Worm (Caenorhabditis elegans): Measurements from ENCODE around the gene F54D12.2.

The F54D12.2 gene

DNA sequence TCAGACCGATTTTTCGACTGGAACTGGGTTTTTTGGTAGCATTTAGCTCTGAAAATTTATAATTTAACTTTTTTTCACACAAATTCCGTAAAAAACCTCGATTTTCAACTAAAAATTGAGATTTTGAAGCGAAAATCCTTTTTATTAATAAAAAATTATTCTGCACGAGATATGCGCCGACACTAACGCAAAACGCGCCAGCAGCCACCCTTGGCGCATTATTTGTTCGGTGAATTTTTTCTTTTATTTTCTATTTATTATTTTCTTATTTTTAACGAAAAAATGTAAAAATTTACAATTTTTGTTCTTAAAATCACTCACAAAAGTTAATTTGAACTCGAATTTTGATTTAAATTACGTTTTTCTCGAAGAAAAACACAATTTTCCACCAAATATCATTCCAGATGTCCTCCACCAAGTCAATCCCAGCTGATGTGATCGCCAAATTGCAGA lies 3.7 kb downstream of the F54D12.2 start, which contains the start of gene Y51H7C.7:
Gene Y51H7C.7, plus strand, starts transcription at position 403 of the 453 bp plus-strand sequence.
- TF ChIP-seq nhr-77 (tag; optimal IDR thresholded peaks at IDR 0.05) (no peak), ceh-82 (tag; optimal IDR thresholded peaks at IDR 0.05) (peak; percentile 72 to 90 (median 72)), nhr-20 (tag; optimal IDR thresholded peaks at IDR 0.05) (peak; percentile 68), efl-1 (optimal IDR thresholded peaks at IDR 0.05) (peak; percentile 47 to 68), efl-1 (GFP tag; optimal IDR thresholded peaks at IDR 0.05 in 1 of 2) (peak; percentile 76 to 97), lsy-2 (tag; optimal IDR thresholded peaks at IDR 0.05) (peak in 1 of 2 experiments; percentile 84), lir-3 (tag; optimal IDR thresholded peaks at IDR 0.05; ENCODE audit: poor library complexity) (no peak), unc-130 (tag; optimal IDR thresholded peaks at IDR 0.05) (peak; percentile 58), C16A3.4 (tag; optimal IDR thresholded peaks at IDR 0.05) (peak; percentile 27), F16B12.6 (tag; optimal IDR thresholded peaks at IDR 0.05) (peak; percentile 55), ztf-11 (tag; optimal IDR thresholded peaks at IDR 0.05) (peak in 1 of 2 experiments; percentile 57), lin-13 (GFP tag; optimal IDR thresholded peaks at IDR 0.05) (peak; percentile 12), nhr-237 (tag; optimal IDR thresholded peaks at IDR 0.05) (no peak), nhr-47 (tag; optimal IDR thresholded peaks at IDR 0.05) (peak; percentile 85), elt-3 (tag; optimal IDR thresholded peaks at IDR 0.05) (peak in 2 of 6 experiments; percentile 16 to 49), nhr-11 (tag; optimal IDR thresholded peaks at IDR 0.05) (peak; percentile 10), ceh-8 (GFP tag; optimal IDR thresholded peaks at IDR 0.05) (no peak), pqm-1 (tag; optimal IDR thresholded peaks at IDR 0.05) (no peak), swsn-7 (tag; optimal IDR thresholded peaks at IDR 0.05) (peak; percentile 71), lin-35 (GFP tag; optimal IDR thresholded peaks at IDR 0.05) (peak; percentile 37 to 66), lin-15B (tag; optimal IDR thresholded peaks at IDR 0.05) (peak; percentile 45), xbp-1 (tag; optimal IDR thresholded peaks at IDR 0.05) (peak; percentile 69), nhr-90 (tag; optimal IDR thresholded peaks at IDR 0.05; ENCODE audit: poor library complexity) (peak; percentile 74), C04F5.9 (tag; optimal IDR thresholded peaks at IDR 0.05) (peak; percentile 19), fos-1 (tag; optimal IDR thresholded peaks at IDR 0.05) (peak; percentile 22), grh-1 (GFP tag; IDR thresholded peaks at IDR 0.05) (peak; percentile 54), ceh-88 (GFP tag; IDR thresholded peaks at IDR 0.05) (no peak), mab-9 (GFP tag; IDR thresholded peaks at IDR 0.05) (no peak), sox-4 (tag; optimal IDR thresholded peaks at IDR 0.05) (peak; percentile 10), irx-1 (tag; optimal IDR thresholded peaks at IDR 0.05) (peak; percentile 81), lin-39 (tag; optimal IDR thresholded peaks at IDR 0.05) (peak; percentile 76), skn-1 (tag; optimal IDR thresholded peaks at IDR 0.05) (peak; percentile 61), fkh-8 (tag; optimal IDR thresholded peaks at IDR 0.05) (peak; percentile 24), nhr-85 (tag) (no peak), sup-37 (GFP tag; optimal IDR thresholded peaks at IDR 0.05) (no peak), dsc-1 (tag; optimal IDR thresholded peaks at IDR 0.05) (peak; percentile 76), unc-98 (GFP tag; IDR thresholded peaks at IDR 0.05) (no peak), snu-23 (GFP tag; optimal IDR thresholded peaks at IDR 0.05) (peak; percentile 74), fkh-4 (tag; optimal IDR thresholded peaks at IDR 0.05; ENCODE audit: borderline replicate concordance) (peak; percentile 7), aly-2 (tag; optimal IDR thresholded peaks at IDR 0.05) (no peak), unc-86 (tag; optimal IDR thresholded peaks at IDR 0.05) (peak; percentile 66), sptf-1 (tag; optimal IDR thresholded peaks at IDR 0.05) (no peak), efl-3 (GFP tag; optimal IDR thresholded peaks at IDR 0.05) (no peak), nhr-19 (GFP tag; conservative IDR thresholded peaks at IDR 0.05) (peak; percentile 65), mdl-1 (tag; optimal IDR thresholded peaks at IDR 0.05) (peak in 1 of 2 experiments; percentile 31), tbx-2 (tag; optimal IDR thresholded peaks at IDR 0.05) (peak; percentile 74), aha-1 (tag; optimal IDR thresholded peaks at IDR 0.05) (peak; percentile 4), rnt-1 (tag; optimal IDR thresholded peaks at IDR 0.05) (peak; percentile 73), elt-2 (tag; optimal IDR thresholded peaks at IDR 0.05) (peak; percentile 25), pax-3 (tag; optimal IDR thresholded peaks at IDR 0.05) (no peak), nhr-28 (tag; optimal IDR thresholded peaks at IDR 0.05) (no peak), mef-2 (tag; optimal IDR thresholded peaks at IDR 0.05) (no peak), dpl-1 (GFP tag; optimal IDR thresholded peaks at IDR 0.05) (peak; percentile 56 to 76 (median 74)), snpc-4 (tag; optimal IDR thresholded peaks at IDR 0.05) (peak; percentile 58)

All from whole organism, L1 larva.